Worm (Caenorhabditis elegans): ENCODE data around the gene F02A9.7.

F02A9.7 gene

ce11 chrIII:9051119-9051597 is 24.3 kb downstream of the F02A9.7 start (continued):
- TF ChIP-seq chd-7 (tag; optimal IDR thresholded peaks at IDR 0.05) (peak; percentile 70), B0035.1 (tag; optimal IDR thresholded peaks at IDR 0.05) (no peak), lsy-27 (tag; optimal IDR thresholded peaks at IDR 0.05; ENCODE audit: borderline replicate concordance, insufficient read depth) (no peak), nfya-1 (tag; optimal IDR thresholded peaks at IDR 0.05; ENCODE audit: borderline replicate concordance, insufficient read depth) (no peak), hmg-1.2 (GFP tag; IDR thresholded peaks at IDR 0.05) (peak; percentile 54), atf-7 (tag; optimal IDR thresholded peaks at IDR 0.05) (peak; percentile 75), Y67H2A.10 (GFP tag; conservative IDR thresholded peaks at IDR 0.05) (no peak), snpc-3.4 (tag; optimal IDR thresholded peaks at IDR 0.05) (no peak), lsl-1 (GFP tag; optimal IDR thresholded peaks at IDR 0.05) (peak; percentile 42), Y95B8A.8 (GFP tag; IDR thresholded peaks at IDR 0.05) (peak; percentile 59), sea-2 (GFP tag; IDR thresholded peaks at IDR 0.05) (no peak), ztf-25 (GFP tag; IDR thresholded peaks at IDR 0.05) (no peak), F57C9.4 (tag; optimal IDR thresholded peaks at IDR 0.05) (peak; percentile 37), madf-6 (GFP tag; IDR thresholded peaks at IDR 0.05) (peak; percentile 43; the same call in 1 of the 2 replicates), bed-2 (GFP tag; IDR thresholded peaks at IDR 0.05) (no peak), dox-1 (GFP tag; IDR thresholded peaks at IDR 0.05) (peak; percentile 76), nfya-2 (GFP tag; IDR thresholded peaks at IDR 0.05) (no peak), pha-4 (tag; optimal IDR thresholded peaks at IDR 0.05) (peak; percentile 6), xnd-1 (tag; optimal IDR thresholded peaks at IDR 0.05) (no peak), F49E8.2 (tag; optimal IDR thresholded peaks at IDR 0.05; ENCODE audit: insufficient read depth) (no peak), die-1 (tag; optimal IDR thresholded peaks at IDR 0.05) (no peak), ztf-6 (GFP tag; IDR thresholded peaks at IDR 0.05) (no peak), ztf-3 (GFP tag; optimal IDR thresholded peaks at IDR 0.05) (no peak), F39B2.1 (GFP tag; IDR thresholded peaks at IDR 0.05) (no peak), mel-28 (tag; optimal IDR thresholded peaks at IDR 0.05; ENCODE audit: borderline replicate concordance) (peak; percentile 72), ztf-22 (GFP tag; optimal IDR thresholded peaks at IDR 0.05) (peak; percentile 32), dpff-1 (tag; optimal IDR thresholded peaks at IDR 0.05) (peak; percentile 82), lir-1 (GFP tag; conservative IDR thresholded peaks at IDR 0.05) (peak; percentile 44), mes-4 (tag; optimal IDR thresholded peaks at IDR 0.05) (no peak), lin-40 (tag; optimal IDR thresholded peaks at IDR 0.05) (peak; percentile 67), Y53G8AR.9 (GFP tag; conservative IDR thresholded peaks at IDR 0.05) (peak; percentile 84; the same call in 1 of the 2 replicates), mxl-1 (tag; optimal IDR thresholded peaks at IDR 0.05) (no peak), hsf-1 (GFP tag; IDR thresholded peaks at IDR 0.05) (peak; percentile 79), F33H1.4 (GFP tag; IDR thresholded peaks at IDR 0.05) (peak; percentile 10; the same call in 1 of the 2 replicates), ZK185.1 (tag; optimal IDR thresholded peaks at IDR 0.05; ENCODE audit: poor library complexity, severe bottlenecking) (no peak)

- TF ChIP-seq rec-8 (tag; optimal IDR thresholded peaks at IDR 0.05), result no peak
- TF ChIP-seq hsf-1 (GFP tag; IDR thresholded peaks at IDR 0.05), result 0 out of 2 replicates have a peak, but pooled peaks have one; percentile 6
- no peak for TF ChIP-seq pbrm-1 (GFP tag; IDR thresholded peaks at IDR 0.05)
These were observed 24.8 kb downstream of the F02A9.7 start, which contains the start of gene ikke-1 for ce11 chrIII:9050600-9050999. TSS of gene ikke-1 (minus strand) at chrIII:9050700.

Data from whole organism, young adult.